Fruit fly (Drosophila melanogaster) whole organism, pupa: ENCODE results near the gene CG1910.

ENCODE experiments used
- CG10348 ChIP-seq: fragments of 200-800 bp; sonication (Bioruptor generic); IDR thresholded peaks from 2 replicates; pipeline ENCODE4 v1.3.6; 2022; ENCODE audit warnings: missing biosample characterization, missing genetic modification characterization
- CG32121 ChIP-seq: fragments of 200-800 bp; sonication (Bioruptor generic); IDR thresholded peaks from 2 replicates; pipeline ENCODE4 v1.3.6; 2022; ENCODE audit warnings: missing biosample characterization, missing genetic modification characterization
- CG4496 ChIP-seq: fragments of 200-800 bp; sonication (Bioruptor generic); IDR thresholded peaks from 3 replicates; pipeline ENCODE4 v1.3.6; 2022; ENCODE audit warnings: missing biosample characterization, missing genetic modification characterization
- CG8159 ChIP-seq: fragments of 200-800 bp; sonication (Bioruptor generic); optimal IDR thresholded peaks from 3 replicates; lab custom pipeline; 2018; ENCODE audit warnings: missing biosample characterization, mild to moderate bottlenecking, missing genetic modification characterization, moderate library complexity
- D1 ChIP-seq: fragments of 200-800 bp; sonication (Bioruptor generic); optimal IDR thresholded peaks from 2 replicates; lab custom pipeline; 2018; ENCODE audit warnings: missing biosample characterization, mild to moderate bottlenecking, missing genetic modification characterization, moderate library complexity
- EcR ChIP-seq: fragments of 200-800 bp; sonication (Bioruptor generic); optimal IDR thresholded peaks from 3 replicates; lab custom pipeline; 2019; ENCODE audit warnings: missing biosample characterization, missing genetic modification characterization, mild to moderate bottlenecking, moderate library complexity, missing genetic modification reagents
- Ets98B ChIP-seq: fragments of 200-800 bp; sonication (Bioruptor generic); IDR thresholded peaks from 2 replicates; pipeline ENCODE4 v1.3.6; 2022; ENCODE audit warnings: missing biosample characterization, missing genetic modification characterization
- Pif1A ChIP-seq: fragments of 200-800 bp; sonication (Bioruptor generic); optimal IDR thresholded peaks from 3 replicates; lab custom pipeline; 2016; ENCODE audit warnings: missing biosample characterization, missing genetic modification characterization
- Snoo ChIP-seq: fragments of 200-800 bp; sonication (Bioruptor generic); optimal IDR thresholded peaks from 3 replicates; lab custom pipeline; 2017; ENCODE audit warnings: missing biosample characterization, mild to moderate bottlenecking, missing genetic modification characterization, inconsistent platforms
- gl ChIP-seq: fragments of 200-800 bp; sonication (Bioruptor generic); optimal IDR thresholded peaks from 2 replicates; lab custom pipeline; 2018; ENCODE audit warnings: missing biosample characterization, mild to moderate bottlenecking, missing genetic modification characterization
- rn ChIP-seq: fragments of 200-800 bp; sonication (Bioruptor generic); IDR thresholded peaks from 2 replicates; pipeline ENCODE4 v1.3.6; 2022; ENCODE audit warnings: missing biosample characterization, missing genetic modification characterization

DNA sequence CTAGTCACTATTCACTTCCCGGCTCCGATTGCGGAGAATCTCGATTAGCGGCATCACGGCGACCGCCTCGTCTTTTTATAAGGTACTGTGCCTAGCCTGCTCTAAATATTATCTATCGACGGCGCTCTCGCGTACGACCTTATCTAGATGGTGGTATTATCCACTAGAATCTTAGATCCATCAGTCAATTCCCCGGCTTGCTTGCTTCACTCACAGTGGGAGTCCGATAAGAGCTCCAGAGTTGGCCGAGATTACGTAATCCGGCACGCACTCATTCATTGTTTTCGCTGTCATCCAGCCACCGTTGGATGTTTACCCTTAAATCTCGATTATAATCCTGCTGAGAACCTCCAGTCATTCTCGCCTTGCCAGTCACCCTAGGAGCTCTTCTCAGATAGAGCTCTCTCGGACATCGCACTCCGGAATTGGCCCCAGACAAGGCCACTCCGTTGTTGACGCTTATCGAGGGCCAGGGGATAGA is 14.1 kb downstream of the CG1910 start, which contains the start of gene Smvt:
- no peak for TF ChIP-seq Pif1A (GFP tag; lab: Kevin White, UChicago)
- no peak for TF ChIP-seq CG32121 (GFP tag; lab: Robert Waterston, UW)
- TF ChIP-seq EcR (GFP tag; lab: Kevin White, UChicago), result peak; percentile 45
- no peak for TF ChIP-seq CG8159 (tag; lab: Kevin White, UChicago)
- TF ChIP-seq Ets98B (GFP tag; lab: Robert Waterston, UW), result no peak
- no peak for TF ChIP-seq Snoo (tag; lab: Kevin White, UChicago)
- no peak for TF ChIP-seq rn (GFP tag; lab: Robert Waterston, UW)
- no peak for TF ChIP-seq D1 (tag; lab: Kevin White, UChicago)
- no peak for TF ChIP-seq gl (tag; lab: Kevin White, UChicago)
- TF ChIP-seq CG10348 (GFP tag; lab: Robert Waterston, UW), result no peak
- TF ChIP-seq CG4496 (GFP tag; lab: Robert Waterston, UW), result 0 out of 3 replicates have a peak, but pooled peaks have one; percentile 29
